2 worm cellular contexts compared by ENCODE assay signal in the genomic region with DNA sequence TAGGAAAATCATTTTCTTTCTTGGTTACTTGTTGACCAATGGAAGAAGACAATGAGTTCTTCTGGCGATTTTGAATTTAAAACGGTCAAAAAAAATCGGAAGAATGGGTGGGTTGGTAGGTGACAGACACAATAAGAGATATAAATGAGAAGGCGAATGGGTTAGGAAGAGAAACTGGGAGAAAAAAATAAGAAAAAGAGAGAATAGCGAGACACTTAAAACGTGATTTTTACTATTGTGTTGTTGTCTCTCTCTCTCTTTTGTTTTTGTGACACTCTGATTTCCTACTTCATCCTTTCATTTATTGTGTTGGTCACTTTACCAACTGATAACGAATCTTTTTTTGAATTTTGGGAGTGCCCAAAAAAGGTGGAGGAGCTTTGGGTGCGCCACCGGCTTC.
A peak's percentile ranks its signal among the peaks of the same experiment; 100 is the strongest.
TF ChIP-seq lines count a peak whose summit lies in the region.

No protein-coding gene starts in this region.

TF ChIP-seq in whole organism, L1 larva, 84 proteins besides CTCF, POLR2A, EP300 and RAD21 (continued from another document):
- TF ChIP-seq lin-39 (tag; optimal IDR thresholded peaks at IDR 0.05; lab: Kevin White, UChicago) (no peak), ceh-90 (tag; optimal IDR thresholded peaks at IDR 0.05; lab: Kevin White, UChicago) (no peak), lsy-2 (tag; optimal IDR thresholded peaks at IDR 0.05; lab: Kevin White, UChicago) (peak in 1 of 2 experiments; percentile 25), lin-14 (GFP tag; optimal IDR thresholded peaks at IDR 0.05; lab: Kevin White, UChicago) (peak; percentile 71), unc-98 (GFP tag; IDR thresholded peaks at IDR 0.05; lab: Robert Waterston, UW) (no peak), ceh-8 (GFP tag; optimal IDR thresholded peaks at IDR 0.05; lab: Kevin White, UChicago) (no peak), zip-4 (GFP tag; optimal IDR thresholded peaks at IDR 0.05; lab: Kevin White, UChicago) (no peak), egl-27 (tag; optimal IDR thresholded peaks at IDR 0.05; lab: Kevin White, UChicago) (no peak), C16A3.4 (tag; optimal IDR thresholded peaks at IDR 0.05; lab: Kevin White, UChicago) (peak; percentile 14)

TF ChIP-seq in whole organism, L2 larva, 48 proteins besides CTCF, POLR2A, EP300 and RAD21 (continued from another document):
- TF ChIP-seq mdl-1 (tag; optimal IDR thresholded peaks at IDR 0.05; lab: Kevin White, UChicago): no peak
- no peak for TF ChIP-seq C34F6.9 (tag; optimal IDR thresholded peaks at IDR 0.05; lab: Kevin White, UChicago)
- no peak for TF ChIP-seq unc-62 (GFP tag; optimal IDR thresholded peaks at IDR 0.05; lab: Kevin White, UChicago)
- no peak for TF ChIP-seq elt-1 (tag; optimal IDR thresholded peaks at IDR 0.05; lab: Kevin White, UChicago)
- TF ChIP-seq lsy-2 (tag; optimal IDR thresholded peaks at IDR 0.05; lab: Kevin White, UChicago): no peak
- TF ChIP-seq egl-27 (tag; optimal IDR thresholded peaks at IDR 0.05; lab: Kevin White, UChicago): no peak
- no peak for TF ChIP-seq ceh-16 (tag; optimal IDR thresholded peaks at IDR 0.05; lab: Kevin White, UChicago)
- TF ChIP-seq ztf-1 (GFP tag; conservative IDR thresholded peaks at IDR 0.05; lab: Robert Waterston, UW): no peak
- no peak for TF ChIP-seq dmd-4 (tag; optimal IDR thresholded peaks at IDR 0.05; lab: Kevin White, UChicago)
- TF ChIP-seq sem-4 (tag; optimal IDR thresholded peaks at IDR 0.05; lab: Kevin White, UChicago): no peak
- TF ChIP-seq alr-1 (tag; optimal IDR thresholded peaks at IDR 0.05; lab: Kevin White, UChicago): no peak
- TF ChIP-seq nhr-25 (tag; optimal IDR thresholded peaks at IDR 0.05; lab: Kevin White, UChicago): peak; percentile 17
- TF ChIP-seq aly-2 (tag; optimal IDR thresholded peaks at IDR 0.05; lab: Kevin White, UChicago): no peak
- TF ChIP-seq ama-1 (optimal IDR thresholded peaks at IDR 0.05; lab: Kevin White, UChicago): no peak
- no peak for TF ChIP-seq nhr-77 (tag; optimal IDR thresholded peaks at IDR 0.05; lab: Kevin White, UChicago)
- TF ChIP-seq zag-1 (tag; optimal IDR thresholded peaks at IDR 0.05; lab: Kevin White, UChicago): no peak
